Worm (Caenorhabditis elegans) whole organism, late embryonic: ENCODE measurements around the gene spp-3.
A peak's percentile ranks its signal among the peaks of the same experiment; 100 is the strongest.

ENCODE experiments used
- F13H6.1 ChIP-seq: sonication (generic microtip); optimal IDR thresholded peaks from 2 replicates; lab custom pipeline; 2016; ENCODE audit warnings: missing genetic modification characterization, missing compliant biosample characterization
- T23F11.4 ChIP-seq: fragments of 200-800 bp; sonication (Bioruptor generic); optimal IDR thresholded peaks from 2 replicates; lab custom pipeline; 2018; ENCODE audit warnings: mild to moderate bottlenecking, missing genetic modification characterization, missing compliant biosample characterization
- ahr-1 ChIP-seq: sonication (generic microtip); optimal IDR thresholded peaks from 2 replicates; lab custom pipeline; 2016; ENCODE audit warnings: missing genetic modification characterization, missing compliant biosample characterization
- ceh-14 ChIP-seq: sonication (generic microtip); optimal IDR thresholded peaks from 2 replicates; lab custom pipeline; 2016; ENCODE audit warnings: missing genotype, missing genetic modification characterization, missing compliant biosample characterization
- ceh-18 ChIP-seq: sonication (generic microtip); optimal IDR thresholded peaks from 2 replicates; lab custom pipeline; 2016; ENCODE audit warnings: missing genetic modification characterization, missing compliant biosample characterization
- ceh-19 ChIP-seq: fragments of 200-800 bp; sonication (Bioruptor generic); optimal IDR thresholded peaks from 2 replicates; lab custom pipeline; 2018; ENCODE audit warnings: mild to moderate bottlenecking, missing genetic modification characterization, missing compliant biosample characterization
- ceh-2 ChIP-seq: sonication (generic microtip); optimal IDR thresholded peaks from 2 replicates; lab custom pipeline; 2016; ENCODE audit warnings: missing genotype, missing genetic modification characterization, missing compliant biosample characterization
- ceh-22 ChIP-seq: sonication (generic microtip); optimal IDR thresholded peaks from 2 replicates; lab custom pipeline; 2017; ENCODE audit warnings: missing biosample characterization, missing genetic modification characterization
- ceh-31 ChIP-seq: sonication (generic microtip); optimal IDR thresholded peaks from 2 replicates; lab custom pipeline; 2016; ENCODE audit warnings: missing genetic modification characterization, missing compliant biosample characterization
- ceh-45 ChIP-seq: fragments of 200-800 bp; sonication (Bioruptor generic); IDR thresholded peaks from 2 replicates; pipeline ENCODE4 v1.3.6; 2022; ENCODE audit warnings: missing genetic modification reagents, missing genetic modification characterization, missing compliant biosample characterization
- ceh-48 ChIP-seq: sonication (generic microtip); optimal IDR thresholded peaks from 2 replicates; lab custom pipeline; 2016; ENCODE audit warnings: missing genetic modification characterization, inconsistent platforms, missing compliant biosample characterization
- ceh-6 ChIP-seq: fragments of 200-800 bp; sonication (Bioruptor generic); optimal IDR thresholded peaks from 2 replicates; lab custom pipeline; 2018; ENCODE audit warnings: mild to moderate bottlenecking, missing genetic modification characterization, missing compliant biosample characterization
- ceh-9 ChIP-seq: sonication (generic microtip); optimal IDR thresholded peaks from 2 replicates; lab custom pipeline; 2016; ENCODE audit warnings: mild to moderate bottlenecking, missing genetic modification characterization, inconsistent platforms, missing compliant biosample characterization
- che-1 ChIP-seq: sonication (generic microtip); optimal IDR thresholded peaks from 2 replicates; lab custom pipeline; 2016; ENCODE audit warnings: mild to moderate bottlenecking, missing genetic modification characterization, missing compliant biosample characterization
- dmd-4 ChIP-seq: sonication (generic microtip); optimal IDR thresholded peaks from 2 replicates; lab custom pipeline; 2016; ENCODE audit warnings: borderline replicate concordance, missing genetic modification characterization, missing compliant biosample characterization
- elt-2 ChIP-seq: sonication (generic microtip); optimal IDR thresholded peaks from 2 replicates; lab custom pipeline; 2016; ENCODE audit warnings: missing genetic modification reagents, missing genetic modification characterization, missing compliant biosample characterization
- elt-4 ChIP-seq: sonication (generic microtip); optimal IDR thresholded peaks from 2 replicates; lab custom pipeline; 2016; ENCODE audit warnings: missing genetic modification characterization, missing compliant biosample characterization
- ets-4 ChIP-seq: sonication (generic microtip); optimal IDR thresholded peaks from 2 replicates; lab custom pipeline; 2016; ENCODE audit warnings: missing genetic modification characterization, missing compliant biosample characterization
- fkh-10 ChIP-seq: fragments of 150-350 bp; optimal IDR thresholded peaks from 2 replicates; lab custom pipeline; 2014; ENCODE audit warnings: missing biosample characterization, missing genetic modification reagents, missing genetic modification characterization
- fkh-6 ChIP-seq: sonication (generic microtip); optimal IDR thresholded peaks from 2 replicates; lab custom pipeline; 2016; ENCODE audit warnings: missing genetic modification characterization, missing compliant biosample characterization
- hlh-30 ChIP-seq: sonication (generic microtip); optimal IDR thresholded peaks from 2 replicates; lab custom pipeline; 2017; ENCODE audit warnings: antibody characterized with exemption, missing genetic modification characterization, missing compliant biosample characterization; ENCODE audit not compliant: insufficient read depth
- lin-11 ChIP-seq: fragments of 200-800 bp; sonication (Bioruptor generic); optimal IDR thresholded peaks from 2 replicates; lab custom pipeline; 2018; ENCODE audit warnings: mild to moderate bottlenecking, missing genetic modification characterization, missing compliant biosample characterization
- madf-2 ChIP-seq: sonication (generic microtip); optimal IDR thresholded peaks from 2 replicates; lab custom pipeline; 2017; ENCODE audit warnings: missing genetic modification characterization, missing compliant biosample characterization
- mec-3 ChIP-seq: sonication (generic microtip); optimal IDR thresholded peaks from 2 replicates; lab custom pipeline; 2016; ENCODE audit warnings: borderline replicate concordance, missing genetic modification characterization, missing compliant biosample characterization
- nfya-1 ChIP-seq: sonication (generic microtip); optimal IDR thresholded peaks from 2 replicates; lab custom pipeline; 2017; ENCODE audit warnings: missing genetic modification characterization, mild to moderate bottlenecking, missing compliant biosample characterization, antibody characterized with exemption, moderate library complexity
- nhr-232 ChIP-seq: sonication (generic microtip); optimal IDR thresholded peaks from 2 replicates; lab custom pipeline; 2016; ENCODE audit warnings: missing genetic modification characterization, missing compliant biosample characterization
- pax-1 ChIP-seq: fragments of 150-350 bp; optimal IDR thresholded peaks from 2 replicates; lab custom pipeline; 2014; ENCODE audit warnings: missing biosample characterization, missing genetic modification characterization
- pha-2 ChIP-seq: sonication (generic microtip); optimal IDR thresholded peaks from 2 replicates; lab custom pipeline; 2017; ENCODE audit warnings: mild to moderate bottlenecking, missing genetic modification characterization, missing compliant biosample characterization
- pha-4 ChIP-seq: fragments of 150-350 bp; optimal IDR thresholded peaks from 2 replicates; lab custom pipeline; 2018; ENCODE audit warnings: missing biosample characterization, missing genetic modification reagents, missing genetic modification characterization
- syd-9 ChIP-seq: sonication (generic microtip); optimal IDR thresholded peaks from 2 replicates; lab custom pipeline; 2016; ENCODE audit warnings: mild to moderate bottlenecking, missing genetic modification characterization, moderate library complexity, missing compliant biosample characterization
- tbx-2 ChIP-seq: sonication (generic microtip); optimal IDR thresholded peaks from 2 replicates; lab custom pipeline; 2016; ENCODE audit warnings: missing genetic modification characterization, missing compliant biosample characterization
- tbx-7 ChIP-seq: sonication (generic microtip); optimal IDR thresholded peaks from 2 replicates; lab custom pipeline; 2016; ENCODE audit warnings: missing genotype, missing genetic modification characterization, missing compliant biosample characterization
- ttx-3 ChIP-seq: sonication (generic microtip); optimal IDR thresholded peaks from 2 replicates; lab custom pipeline; 2016; ENCODE audit warnings: missing genetic modification reagents, missing genetic modification characterization, missing compliant biosample characterization
- unc-42 ChIP-seq: sonication (generic microtip); optimal IDR thresholded peaks from 2 replicates; lab custom pipeline; 2016; ENCODE audit warnings: missing genotype, missing genetic modification characterization, missing compliant biosample characterization
- unc-55 ChIP-seq: sonication (generic microtip); optimal IDR thresholded peaks from 2 replicates; lab custom pipeline; 2017; ENCODE audit warnings: missing biosample characterization, missing genetic modification reagents, missing genetic modification characterization
- unc-86 ChIP-seq: sonication (generic microtip); optimal IDR thresholded peaks from 2 replicates; lab custom pipeline; 2016; ENCODE audit warnings: missing genetic modification characterization, missing compliant biosample characterization
- zip-5 ChIP-seq: sonication (generic microtip); optimal IDR thresholded peaks from 2 replicates; lab custom pipeline; 2016; ENCODE audit warnings: missing genetic modification characterization, missing compliant biosample characterization

spp-3 gene

DNA sequence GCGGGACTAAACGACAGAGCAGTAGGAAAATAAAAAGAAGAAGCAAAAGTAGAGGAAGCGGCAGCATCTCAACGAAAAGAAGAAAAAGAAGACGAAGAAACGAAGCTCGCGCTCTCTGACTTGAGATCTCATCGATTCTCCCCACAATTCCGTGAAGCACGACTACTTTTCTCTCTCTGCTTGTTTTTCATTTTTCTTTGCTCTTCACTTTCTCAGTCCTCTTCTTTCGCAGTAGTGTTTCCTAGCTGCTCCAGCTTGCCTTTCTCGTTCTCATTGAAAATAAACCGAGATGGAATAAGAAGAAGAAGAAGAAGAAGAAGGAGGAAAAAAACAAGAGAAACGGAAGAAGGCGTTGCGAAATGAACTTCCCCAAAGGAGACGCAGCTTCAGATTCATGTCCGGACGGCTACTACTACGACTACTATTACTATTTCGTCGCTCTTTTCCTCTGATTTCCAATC is 30.4 kb downstream of the spp-3 start:
- TF ChIP-seq ceh-18 (tag; lab: Kevin White, UChicago), result peak; percentile 21
- TF ChIP-seq nhr-232, result no peak
- peak; percentile 77 for TF ChIP-seq ceh-31
- peak; percentile 70 for TF ChIP-seq unc-42 (tag; lab: Kevin White, UChicago)
- peak; percentile 53 for TF ChIP-seq tbx-2 (tag; lab: Kevin White, UChicago)
- TF ChIP-seq unc-55 (GFP tag; lab: Kevin White, UChicago), result peak; percentile 16
- TF ChIP-seq ceh-48 (tag; lab: Kevin White, UChicago), result peak; percentile 35
- TF ChIP-seq nfya-1 (tag; lab: Kevin White, UChicago), result peak; percentile 29
- TF ChIP-seq che-1 (tag; lab: Kevin White, UChicago), result no peak

DNA sequence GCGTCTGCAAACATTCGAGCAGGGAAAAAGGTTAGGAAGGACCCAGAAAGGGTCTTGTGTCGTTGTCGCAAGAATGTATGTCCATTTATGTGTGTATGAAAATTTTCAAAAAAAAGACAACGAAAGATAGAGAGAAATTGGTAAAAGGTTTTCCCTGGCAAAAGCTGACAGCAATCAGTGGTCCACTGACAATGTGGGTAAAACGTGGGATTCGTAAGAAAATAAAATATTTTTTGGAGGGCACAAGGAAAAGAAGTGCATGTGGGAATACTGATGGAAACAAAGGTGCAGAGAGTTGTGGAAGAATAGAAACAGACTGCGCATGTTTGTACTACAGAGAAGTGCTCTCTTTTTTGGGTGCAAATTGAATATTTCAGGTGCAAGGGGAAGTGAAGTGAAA is 32.0 kb downstream of the spp-3 start:
- TF ChIP-seq unc-55 (GFP tag; lab: Kevin White, UChicago) (no peak), ceh-14 (no peak), T23F11.4 (GFP tag; lab: Kevin White, UChicago) (no peak), ets-4 (tag; lab: Kevin White, UChicago) (no peak), lin-11 (tag; lab: Kevin White, UChicago) (no peak), pax-1 (tag; lab: Kevin White, UChicago) (no peak), pha-4 (tag; lab: Kevin White, UChicago) (no peak), ahr-1 (tag; lab: Kevin White, UChicago) (no peak), unc-86 (tag; lab: Kevin White, UChicago) (no peak), tbx-2 (tag; lab: Kevin White, UChicago) (no peak), syd-9 (tag; lab: Kevin White, UChicago) (no peak), ceh-31 (no peak)

DNA sequence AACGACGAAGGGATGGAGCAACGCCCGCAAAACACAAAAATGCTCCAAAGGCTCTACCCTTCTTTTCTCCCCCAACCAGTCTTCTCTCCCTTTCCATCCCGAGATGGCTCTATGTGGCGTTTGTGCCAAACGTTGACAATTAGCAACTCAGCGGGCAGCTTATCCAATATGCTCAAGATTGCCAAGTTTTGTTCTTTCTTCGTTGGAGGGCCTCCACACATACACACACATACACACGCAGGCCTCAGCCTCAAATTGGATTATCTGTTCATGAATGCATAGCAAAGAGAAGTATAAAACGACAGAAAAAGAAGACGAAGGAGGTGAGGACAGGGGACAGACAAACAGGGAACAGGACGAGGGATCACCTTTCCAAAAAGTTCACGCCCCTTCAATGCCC is 33.8 kb downstream of the spp-3 start:
- no peak for TF ChIP-seq elt-2
- peak; percentile 94 for TF ChIP-seq unc-42 (tag; lab: Kevin White, UChicago)

DNA sequence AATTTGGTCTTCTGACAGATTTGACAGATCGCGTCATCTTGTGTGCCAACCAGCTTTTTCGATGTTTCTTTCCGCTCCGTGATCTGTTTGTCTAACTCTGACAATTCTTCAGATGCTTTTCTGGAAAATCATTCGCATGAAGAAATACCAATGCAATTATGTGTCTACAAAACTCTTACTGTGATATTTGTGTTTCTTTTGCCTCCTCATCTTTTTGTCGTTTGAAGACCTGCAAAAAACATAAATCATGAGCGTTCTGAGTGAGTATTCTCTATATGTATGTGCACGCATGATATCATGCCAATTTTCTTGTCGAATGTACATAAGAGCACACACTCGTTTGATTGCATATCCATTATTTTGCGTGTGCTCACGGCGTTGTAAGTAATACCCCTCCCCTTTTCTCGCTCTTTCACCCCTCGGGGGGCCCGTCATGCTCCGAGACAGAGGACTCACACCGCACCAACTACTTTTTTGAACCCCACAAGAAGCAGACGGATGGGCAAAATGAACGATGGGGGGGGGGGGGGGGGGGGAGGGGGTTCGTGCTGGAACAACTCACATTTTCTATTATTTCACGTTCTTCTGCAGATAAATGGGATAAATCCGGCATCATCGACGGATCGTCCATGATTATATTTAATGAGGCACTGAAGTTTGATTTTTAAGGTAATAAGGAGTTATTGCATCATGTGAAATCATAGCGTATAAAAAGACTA is 35.3 kb downstream of the spp-3 start, which contains the start of gene unc-10:
Gene unc-10 (minus strand): TSS at position 652 of the 719 bp plus-strand sequence.
- TF ChIP-seq fkh-10 (GFP tag; lab: Kevin White, UChicago), result no peak
- TF ChIP-seq pha-2, result no peak

DNA sequence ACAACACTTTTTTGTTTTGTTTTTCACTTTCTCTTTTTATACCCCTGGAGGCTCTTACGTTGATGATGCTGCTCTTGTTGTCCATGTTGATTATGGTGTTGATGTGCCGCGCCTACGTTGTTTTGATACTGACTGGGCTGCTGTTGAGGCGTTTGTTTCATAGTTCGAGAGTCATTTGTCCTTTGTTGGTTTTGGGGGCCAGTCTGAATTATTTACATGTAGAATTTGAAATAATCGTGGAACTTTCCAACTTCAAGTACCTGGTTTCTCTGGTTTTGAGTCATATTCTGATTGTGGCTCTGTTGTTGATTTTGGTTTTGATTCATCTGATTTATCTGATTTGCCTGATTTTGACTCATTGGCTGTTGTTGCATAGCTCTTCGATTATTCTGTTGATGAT is 37.1 kb downstream of the spp-3 start:
- TF ChIP-seq ceh-22, result no peak
- no peak for TF ChIP-seq elt-4
- TF ChIP-seq tbx-7 (tag; lab: Kevin White, UChicago), result no peak
- TF ChIP-seq tbx-2 (tag; lab: Kevin White, UChicago), result no peak
- no peak for TF ChIP-seq fkh-6
- no peak for TF ChIP-seq ceh-45 (GFP tag; lab: Robert Waterston, UW)
- TF ChIP-seq nhr-232, result no peak
- no peak for TF ChIP-seq pax-1 (tag; lab: Kevin White, UChicago)
- TF ChIP-seq F13H6.1 (tag; lab: Kevin White, UChicago), result no peak
- TF ChIP-seq hlh-30 (tag; lab: Kevin White, UChicago), result no peak
- no peak for TF ChIP-seq zip-5 (tag; lab: Kevin White, UChicago)
- no peak for TF ChIP-seq dmd-4 (tag; lab: Kevin White, UChicago)
- TF ChIP-seq syd-9 (tag; lab: Kevin White, UChicago), result no peak
- TF ChIP-seq ceh-19 (GFP tag; lab: Kevin White, UChicago), result no peak
- TF ChIP-seq ceh-9 (tag; lab: Kevin White, UChicago), result no peak
- no peak for TF ChIP-seq madf-2 (tag; lab: Kevin White, UChicago)
- TF ChIP-seq mec-3 (tag; lab: Kevin White, UChicago), result no peak
- no peak for TF ChIP-seq ttx-3
- TF ChIP-seq ceh-2, result no peak
- TF ChIP-seq ceh-6, result no peak
